Fruit fly (Drosophila melanogaster): ENCODE results near the gene Pex16.

DNA sequence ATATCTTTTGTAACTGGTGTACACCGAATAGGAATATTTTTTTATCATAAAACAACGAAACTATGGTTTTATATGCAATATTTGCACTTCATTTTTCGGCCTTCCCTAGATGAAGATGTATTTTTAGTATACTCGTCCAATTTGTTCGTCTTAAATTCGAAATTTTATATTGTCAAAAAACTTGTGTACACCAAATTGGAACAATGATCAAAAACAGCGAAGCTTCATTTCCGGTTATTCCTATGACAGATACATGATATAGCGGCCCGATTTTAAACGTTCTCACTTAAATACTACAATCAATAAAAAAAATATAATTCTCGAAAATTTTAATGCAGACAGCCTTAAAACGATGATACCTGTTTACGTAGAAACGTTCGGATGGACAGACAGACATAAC is 10.8 kb downstream of the Pex16 start:
- no peak for TF ChIP-seq Ets21C (GFP tag; optimal IDR thresholded peaks at IDR 0.05)
- no peak for TF ChIP-seq Lpt (GFP tag; optimal IDR thresholded peaks at IDR 0.05)
- TF ChIP-seq salr (GFP tag; optimal IDR thresholded peaks at IDR 0.05) = no peak
- TF ChIP-seq Smox (GFP tag; optimal IDR thresholded peaks at IDR 0.05) = no peak
- TF ChIP-seq topi (GFP tag; optimal IDR thresholded peaks at IDR 0.05) = no peak
- no peak for TF ChIP-seq CG1621 (tag; optimal IDR thresholded peaks at IDR 0.05)
- TF ChIP-seq CG6854 (GFP tag; optimal IDR thresholded peaks at IDR 0.05) = no peak

Measured in whole organism, prepupa.